In genomic region chrII:5429522-5430257, ce11 we compare ENCODE assay signal across 2 worm cellular contexts.
TF ChIP-seq lines count a peak whose summit lies in the region.

Gene F07F6.4, minus strand, starts transcription at chrII:5429572.
Gene F07F6.2, plus strand, starts transcription at chrII:5430207.

TF ChIP-seq in whole organism, L1 larva, 84 proteins besides CTCF, POLR2A, EP300 and RAD21 (continued from another document):
- TF ChIP-seq nhr-12 (tag; optimal IDR thresholded peaks at IDR 0.05; lab: Kevin White, UChicago) (no peak), skn-1 (tag; optimal IDR thresholded peaks at IDR 0.05; lab: Kevin White, UChicago) (peak; percentile 19), nhr-71 (tag; optimal IDR thresholded peaks at IDR 0.05; lab: Kevin White, UChicago) (peak; percentile 32), unc-130 (tag; optimal IDR thresholded peaks at IDR 0.05; lab: Kevin White, UChicago) (peak; percentile 53), ceh-82 (tag; optimal IDR thresholded peaks at IDR 0.05; lab: Kevin White, UChicago) (peak in 1 of 3 experiments; percentile 31), ces-1 (GFP tag; optimal IDR thresholded peaks at IDR 0.05; lab: Kevin White, UChicago) (no peak), lin-14 (GFP tag; optimal IDR thresholded peaks at IDR 0.05; lab: Kevin White, UChicago) (no peak)

TF ChIP-seq in whole organism, L4 larva, 104 proteins besides CTCF, POLR2A, EP300 and RAD21 (continued from another document):
- TF ChIP-seq mep-1 (tag; optimal IDR thresholded peaks at IDR 0.05; lab: Kevin White, UChicago) (peak; percentile 27), nhr-76 (tag; optimal IDR thresholded peaks at IDR 0.05; lab: Kevin White, UChicago) (no peak), lsy-2 (tag; optimal IDR thresholded peaks at IDR 0.05; lab: Kevin White, UChicago) (peak in 1 of 2 experiments; percentile 64)
TF ChIP-seq in whole organism, L4 larva: peak in this region for 10.
